Worm (Caenorhabditis elegans) whole organism, L4/young adult: ENCODE results near the gene F02C12.1.

Experiments used
- W03F9.2 ChIP-seq: fragments of 150-350 bp; optimal IDR thresholded peaks from 2 replicates; lab custom pipeline; 2014; ENCODE audit warnings: missing biosample characterization, missing genetic modification characterization
- dao-5 ChIP-seq: sonication (generic microtip); optimal IDR thresholded peaks from 2 replicates; lab custom pipeline; 2016; ENCODE audit warnings: missing genotype, missing genetic modification characterization, moderate library complexity, missing compliant biosample characterization
- him-1 ChIP-seq: sonication (generic microtip); optimal IDR thresholded peaks from 2 replicates; lab custom pipeline; 2016; ENCODE audit warnings: missing genotype, missing genetic modification reagents, missing genetic modification characterization, missing compliant biosample characterization

Gene F02C12.1

DNA sequence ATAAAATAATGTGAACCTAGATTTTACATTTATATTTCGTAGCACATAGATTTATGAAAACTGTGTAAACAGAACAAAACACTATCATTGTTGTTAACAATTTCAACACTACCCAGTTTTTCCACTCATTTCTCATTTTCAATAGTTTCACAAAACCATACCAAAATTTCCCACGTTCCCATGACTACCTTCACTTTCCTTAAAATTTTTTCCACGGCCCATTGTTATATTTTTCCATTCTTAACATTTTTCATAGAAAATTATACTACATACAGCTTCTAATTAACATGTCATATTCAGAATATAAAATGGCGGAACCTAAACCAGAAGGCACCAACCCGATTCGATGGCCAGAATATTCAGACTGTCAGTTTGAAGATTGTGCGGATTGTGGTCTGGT is at the start of gene F02C12.1:
F02C12.1 (plus strand) TSS at position 301 of the 400 bp plus-strand sequence.
- no peak for TF ChIP-seq him-1 (tag; lab: Kevin White, UChicago)

DNA sequence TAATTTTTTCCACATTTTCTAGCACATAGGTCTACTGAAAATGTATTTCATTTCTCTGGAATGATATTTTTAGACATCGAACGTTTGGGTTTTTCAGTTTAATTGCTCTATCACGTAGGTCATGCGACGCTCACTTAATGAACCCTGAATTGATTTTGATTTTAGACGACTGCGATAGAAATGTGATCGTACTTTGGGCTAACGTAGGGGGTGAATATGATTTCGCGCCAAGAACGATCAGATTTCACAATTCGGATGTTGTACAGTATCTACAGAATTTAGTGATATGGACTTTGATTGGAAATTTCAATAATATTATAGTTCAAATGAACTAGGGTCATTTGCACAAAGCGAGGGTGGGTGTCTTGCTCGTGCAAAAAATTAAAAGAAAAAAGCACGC is 49.7 kb upstream of the F02C12.1 start:
- TF ChIP-seq W03F9.2 (tag; lab: Kevin White, UChicago), result no peak
- no peak for TF ChIP-seq him-1 (tag; lab: Kevin White, UChicago)
- TF ChIP-seq dao-5 (tag; lab: Kevin White, UChicago), result no peak

ce11 chrX:13353530-13353929 is 48.4 kb upstream of the F02C12.1 start:
- TF ChIP-seq him-1 (tag; lab: Kevin White, UChicago) (no peak), dao-5 (tag; lab: Kevin White, UChicago) (no peak), W03F9.2 (tag; lab: Kevin White, UChicago) (no peak)

- TF ChIP-seq dao-5 (tag; lab: Kevin White, UChicago), result no peak
- no peak for TF ChIP-seq W03F9.2 (tag; lab: Kevin White, UChicago)
Observed at ce11 chrX:13354672-13355407, 47.0 kb upstream of the F02C12.1 start.

- TF ChIP-seq dao-5 (tag; lab: Kevin White, UChicago) (no peak), W03F9.2 (tag; lab: Kevin White, UChicago) (peak; percentile 1), him-1 (tag; lab: Kevin White, UChicago) (no peak)
Observed at ce11 chrX:13356469-13356868, 45.4 kb upstream of the F02C12.1 start.

- no peak for TF ChIP-seq dao-5 (tag; lab: Kevin White, UChicago)
- TF ChIP-seq him-1 (tag; lab: Kevin White, UChicago), result no peak
- TF ChIP-seq W03F9.2 (tag; lab: Kevin White, UChicago), result no peak
Observed at ce11 chrX:13357673-13358072, 44.2 kb upstream of the F02C12.1 start.

- TF ChIP-seq him-1 (tag; lab: Kevin White, UChicago) (no peak), dao-5 (tag; lab: Kevin White, UChicago) (no peak), W03F9.2 (tag; lab: Kevin White, UChicago) (no peak)
Observed at ce11 chrX:13358573-13358972, 43.3 kb upstream of the F02C12.1 start.

DNA sequence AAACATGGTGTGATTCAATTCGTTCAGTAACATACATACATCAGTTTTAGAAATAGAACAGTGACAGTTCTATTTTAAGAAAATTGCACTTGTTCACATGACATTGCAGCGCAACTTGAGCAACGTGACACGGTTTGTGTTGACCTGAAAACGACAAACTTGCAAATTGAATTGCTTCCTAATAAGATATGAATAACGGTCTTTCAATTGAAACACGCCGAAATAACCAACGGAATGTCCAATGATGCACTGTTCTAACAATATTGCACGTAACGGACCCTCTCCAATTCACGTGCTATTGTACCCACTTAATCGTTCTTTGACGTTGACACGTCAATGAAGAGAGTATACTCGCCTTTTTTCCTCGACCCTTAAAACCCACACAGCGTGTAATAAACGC is 42.1 kb upstream of the F02C12.1 start:
- TF ChIP-seq W03F9.2 (tag; lab: Kevin White, UChicago), result no peak
- TF ChIP-seq dao-5 (tag; lab: Kevin White, UChicago), result no peak
- no peak for TF ChIP-seq him-1 (tag; lab: Kevin White, UChicago)

DNA sequence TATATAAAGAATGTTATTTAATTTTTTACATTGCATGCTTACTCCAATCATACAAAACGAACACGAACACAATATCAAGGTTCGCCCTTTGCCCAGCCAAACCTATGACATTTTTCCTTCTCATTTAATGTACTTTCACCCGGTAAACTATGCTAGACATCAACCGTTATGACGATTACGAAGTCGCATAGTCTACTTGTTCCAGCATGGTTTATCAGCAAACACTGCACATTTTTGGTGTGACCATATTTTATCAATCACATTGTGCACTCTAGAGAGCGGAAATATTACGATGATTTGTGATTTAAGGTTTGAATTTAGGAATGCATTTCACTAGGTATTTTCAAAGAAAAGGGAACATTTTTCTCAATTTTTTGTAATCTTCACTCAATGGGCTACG is 41.3 kb upstream of the F02C12.1 start:
- TF ChIP-seq W03F9.2 (tag; lab: Kevin White, UChicago) (no peak), him-1 (tag; lab: Kevin White, UChicago) (no peak), dao-5 (tag; lab: Kevin White, UChicago) (no peak)

- TF ChIP-seq dao-5 (tag; lab: Kevin White, UChicago) (no peak), W03F9.2 (tag; lab: Kevin White, UChicago) (no peak), him-1 (tag; lab: Kevin White, UChicago) (no peak)
Observed at ce11 chrX:13362486-13362885, 39.4 kb upstream of the F02C12.1 start, which contains the start of gene C49F8.15. Gene C49F8.15 (minus strand): TSS chrX:13362586.

DNA sequence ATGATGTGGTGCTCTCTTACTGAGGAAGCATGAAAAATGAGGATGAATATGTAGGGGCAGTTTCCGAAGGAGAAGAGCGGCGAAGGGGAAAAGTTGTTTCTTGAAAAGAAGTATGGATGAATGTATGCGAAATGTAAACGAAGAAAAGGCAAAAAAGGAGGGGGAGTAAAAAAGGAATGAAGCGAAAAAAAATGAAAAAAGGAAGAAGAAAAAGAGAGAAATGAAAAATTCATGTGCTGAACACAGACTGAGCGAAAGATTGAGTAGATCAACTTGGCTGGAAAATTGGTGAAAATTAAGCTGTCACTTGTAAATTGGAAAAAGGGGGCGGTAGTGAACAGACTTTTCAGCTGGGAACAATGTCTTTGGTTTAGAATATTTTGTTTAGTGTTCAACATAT is 37.0 kb upstream of the F02C12.1 start, which contains the start of gene C49F8.1:
C49F8.1 (minus strand) TSS at position 101 of the 400 bp plus-strand sequence.
- TF ChIP-seq dao-5 (tag; lab: Kevin White, UChicago) (no peak), him-1 (tag; lab: Kevin White, UChicago) (no peak), W03F9.2 (tag; lab: Kevin White, UChicago) (no peak)

ce11 chrX:13366955-13367354 is 34.9 kb upstream of the F02C12.1 start:
- TF ChIP-seq dao-5 (tag; lab: Kevin White, UChicago) (no peak), him-1 (tag; lab: Kevin White, UChicago) (no peak), W03F9.2 (tag; lab: Kevin White, UChicago) (no peak)

DNA sequence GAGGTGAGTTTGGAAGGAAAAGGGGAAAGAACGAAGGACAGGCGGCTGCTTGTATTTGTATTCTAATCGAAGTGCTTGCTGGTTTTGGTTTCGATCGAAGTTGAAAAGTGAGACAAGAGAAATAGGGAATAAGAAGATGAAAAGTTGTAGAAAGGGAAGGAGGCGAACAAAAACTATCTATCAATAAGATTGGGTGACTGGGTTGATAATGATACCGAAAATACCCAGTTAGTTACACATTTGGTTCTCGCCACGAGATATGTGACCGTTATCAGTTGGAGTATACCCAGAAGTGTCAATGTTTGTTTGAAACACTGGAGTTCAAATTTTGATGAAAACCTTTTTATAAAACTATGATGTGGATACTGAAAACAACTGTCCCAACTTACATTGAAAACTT is 33.6 kb upstream of the F02C12.1 start:
- TF ChIP-seq dao-5 (tag; lab: Kevin White, UChicago) (no peak), him-1 (tag; lab: Kevin White, UChicago) (no peak), W03F9.2 (tag; lab: Kevin White, UChicago) (no peak)

DNA sequence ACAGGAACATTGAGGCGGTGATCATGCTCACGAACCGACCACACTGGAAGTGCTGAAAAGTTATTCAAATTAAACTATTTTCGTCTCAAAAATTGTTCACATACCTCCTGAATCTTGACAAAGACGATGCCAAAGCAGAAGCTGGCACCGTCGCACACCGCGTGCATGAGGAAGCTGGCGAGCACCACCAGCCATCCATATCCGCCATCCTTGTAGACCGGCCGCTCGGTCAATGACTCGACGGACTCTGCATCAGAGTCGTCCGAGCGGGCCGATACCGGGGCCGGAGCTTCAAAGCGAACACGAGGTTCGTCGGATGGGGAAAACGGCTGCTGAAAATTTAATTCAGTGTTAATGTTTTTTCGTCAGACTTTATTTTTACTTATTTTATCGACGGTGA is 25.7 kb upstream of the F02C12.1 start:
- no peak for TF ChIP-seq dao-5 (tag; lab: Kevin White, UChicago)
- no peak for TF ChIP-seq W03F9.2 (tag; lab: Kevin White, UChicago)
- TF ChIP-seq him-1 (tag; lab: Kevin White, UChicago), result no peak
